Worm (Caenorhabditis elegans) whole organism, mixed stage, embryonic: ENCODE data around the gene str-264.

Experiments
- elt-1 ChIP-seq: sonication (generic microtip); optimal IDR thresholded peaks from 2 replicates; lab custom pipeline; 2017; ENCODE audit warnings: missing genetic modification characterization, mild to moderate bottlenecking, missing compliant biosample characterization, antibody characterized with exemption, moderate library complexity, borderline replicate concordance; ENCODE audit not compliant: insufficient read depth
- snpc-4 ChIP-seq: fragments of 150-350 bp; optimal IDR thresholded peaks from 2 replicates; lab custom pipeline; 2014; ENCODE audit warnings: missing biosample characterization, missing genetic modification characterization

DNA sequence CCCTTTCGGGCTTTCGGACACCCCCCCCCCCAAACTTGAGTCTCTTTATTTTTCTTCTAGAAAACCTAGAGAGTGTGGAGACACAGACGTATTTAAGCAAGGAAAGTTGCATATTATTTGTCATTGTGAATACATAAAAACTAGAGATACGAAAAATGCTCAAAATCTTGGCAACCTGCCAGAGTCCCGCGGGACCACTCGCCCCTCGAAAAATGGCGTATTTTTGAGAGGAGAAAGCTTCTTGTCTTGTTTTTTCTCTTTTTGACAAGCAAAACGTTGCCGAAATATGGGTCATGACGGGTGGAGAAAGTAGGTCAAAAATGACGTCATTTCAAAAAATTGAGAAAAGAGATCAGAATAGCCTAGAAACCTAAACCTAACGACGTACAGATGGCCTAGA is 28.0 kb upstream of the str-264 start:
- TF ChIP-seq snpc-4 (tag; lab: Kevin White, UChicago), result no peak
- no peak for TF ChIP-seq elt-1
